Worm (Caenorhabditis elegans) whole organism, midembryonic: ENCODE measurements around the gene T25D1.2.

ENCODE experiments used
- T22C8.4 ChIP-seq: fragments of 200-800 bp; sonication (Bioruptor generic); IDR thresholded peaks from 2 replicates; pipeline ENCODE4 v1.3.6; 2022; ENCODE audit warnings: missing genetic modification characterization, missing compliant biosample characterization
- cog-1 ChIP-seq: sonication (generic microtip); optimal IDR thresholded peaks from 2 replicates; lab custom pipeline; 2016; ENCODE audit warnings: missing genetic modification characterization, missing compliant biosample characterization
- flt-1 ChIP-seq: fragments of 200-800 bp; sonication (Bioruptor generic); IDR thresholded peaks from 2 replicates; pipeline ENCODE4 v1.3.6; 2022; ENCODE audit warnings: missing genetic modification characterization, missing compliant biosample characterization
- klf-2 ChIP-seq: fragments of 200-800 bp; sonication (Bioruptor generic); conservative IDR thresholded peaks from 2 replicates; pipeline ENCODE4 v1.3.6; 2022; ENCODE audit warnings: missing genetic modification reagents, missing genetic modification characterization, missing compliant biosample characterization
- med-1 ChIP-seq: sonication (generic microtip); optimal IDR thresholded peaks from 2 replicates; lab custom pipeline; 2017; ENCODE audit warnings: missing genetic modification characterization, mild to moderate bottlenecking, missing compliant biosample characterization, antibody characterized with exemption, missing genetic modification reagents; ENCODE audit not compliant: insufficient read depth
- ref-1 ChIP-seq: fragments of 200-800 bp; sonication (Bioruptor generic); conservative IDR thresholded peaks from 2 replicates; pipeline ENCODE4 v1.3.6; 2022; ENCODE audit warnings: missing genetic modification reagents, missing genetic modification characterization, missing compliant biosample characterization
- tab-1 ChIP-seq: fragments of 200-800 bp; sonication (Bioruptor generic); IDR thresholded peaks from 2 replicates; pipeline ENCODE4 v1.3.6; 2022; ENCODE audit warnings: missing genetic modification characterization, missing compliant biosample characterization
- ztf-23 ChIP-seq: fragments of 200-800 bp; sonication (Bioruptor generic); IDR thresholded peaks from 2 replicates; pipeline ENCODE4 v1.3.6; 2022; ENCODE audit warnings: missing genetic modification reagents, missing genetic modification characterization, missing compliant biosample characterization
- ztf-29 ChIP-seq: fragments of 200-800 bp; sonication (Bioruptor generic); IDR thresholded peaks from 2 replicates; pipeline ENCODE4 v1.3.6; 2022; ENCODE audit warnings: missing genetic modification reagents, missing genetic modification characterization, missing compliant biosample characterization

T25D1.2 gene

DNA sequence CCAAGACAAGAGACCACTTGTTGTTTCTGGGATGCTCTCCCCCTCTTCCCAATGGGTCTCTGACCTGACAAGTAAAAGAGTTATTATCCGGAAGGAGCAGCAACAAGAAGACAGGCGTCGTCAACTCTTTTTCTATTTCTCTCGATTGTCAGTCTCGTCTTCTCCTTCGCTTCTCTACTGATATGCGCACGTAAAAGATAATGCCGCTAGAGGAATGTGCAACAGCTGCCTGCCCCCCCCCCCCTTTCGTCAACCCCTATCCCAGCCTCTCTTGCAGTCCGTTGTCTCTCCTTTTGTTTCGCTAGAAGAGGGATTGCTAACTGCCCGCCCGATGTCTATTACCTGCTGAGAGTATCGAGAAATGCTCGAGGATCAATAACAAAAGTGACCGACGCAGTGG is 10.3 kb downstream of the T25D1.2 start:
- TF ChIP-seq klf-2, result no peak
- TF ChIP-seq cog-1, result peak; percentile 1

DNA sequence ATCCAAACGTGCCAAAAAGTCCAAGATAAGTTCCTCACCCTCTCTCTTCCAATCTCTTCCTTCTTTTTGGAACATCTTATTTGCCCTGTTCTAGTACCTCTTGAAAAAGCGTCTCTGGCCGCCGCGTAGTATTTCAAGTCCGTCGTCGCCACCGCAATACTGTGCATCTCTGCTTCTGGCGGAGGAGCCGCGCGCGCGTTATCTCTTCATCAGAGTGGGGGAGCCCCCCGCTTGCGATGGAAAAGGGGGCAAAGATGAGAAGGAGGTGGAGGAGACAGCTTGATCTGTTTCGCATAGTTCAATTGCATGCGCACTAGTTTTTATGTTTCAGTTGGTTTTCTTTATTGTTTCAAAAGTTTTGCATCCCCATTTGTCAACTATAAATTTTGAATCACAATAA is 12.4 kb downstream of the T25D1.2 start:
- TF ChIP-seq ztf-29 (no peak), med-1 (GFP tag; lab: Kevin White, UChicago) (no peak), ztf-23 (GFP tag; lab: Robert Waterston, UW) (no peak), flt-1 (GFP tag; lab: Robert Waterston, UW) (no peak), T22C8.4 (GFP tag; lab: Robert Waterston, UW) (no peak), tab-1 (GFP tag; lab: Robert Waterston, UW) (no peak), ref-1 (GFP tag; lab: Robert Waterston, UW) (no peak), cog-1 (no peak), klf-2 (no peak)

DNA sequence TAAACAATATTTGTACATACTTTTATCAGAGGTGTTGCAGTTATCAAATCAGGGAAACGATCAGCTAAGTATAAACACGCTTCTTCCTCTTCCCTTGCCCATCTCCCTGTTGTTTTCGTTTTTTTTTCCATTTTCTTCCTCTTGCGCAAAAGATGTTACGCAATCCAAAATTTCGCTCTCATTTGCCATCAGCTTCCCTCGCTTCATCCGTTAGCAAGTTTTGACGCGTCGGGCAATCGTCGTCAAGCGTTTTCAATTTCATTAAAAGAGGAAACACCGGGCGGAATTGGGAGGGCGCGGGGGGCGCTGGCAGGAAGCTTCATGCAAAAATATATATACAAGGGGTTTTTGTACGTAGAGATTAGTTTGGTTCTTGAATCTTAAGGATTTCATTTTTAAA is 14.6 kb downstream of the T25D1.2 start:
- TF ChIP-seq cog-1 (no peak), flt-1 (GFP tag; lab: Robert Waterston, UW) (no peak), ztf-23 (GFP tag; lab: Robert Waterston, UW) (no peak), ref-1 (GFP tag; lab: Robert Waterston, UW) (no peak), med-1 (GFP tag; lab: Kevin White, UChicago) (no peak)

DNA sequence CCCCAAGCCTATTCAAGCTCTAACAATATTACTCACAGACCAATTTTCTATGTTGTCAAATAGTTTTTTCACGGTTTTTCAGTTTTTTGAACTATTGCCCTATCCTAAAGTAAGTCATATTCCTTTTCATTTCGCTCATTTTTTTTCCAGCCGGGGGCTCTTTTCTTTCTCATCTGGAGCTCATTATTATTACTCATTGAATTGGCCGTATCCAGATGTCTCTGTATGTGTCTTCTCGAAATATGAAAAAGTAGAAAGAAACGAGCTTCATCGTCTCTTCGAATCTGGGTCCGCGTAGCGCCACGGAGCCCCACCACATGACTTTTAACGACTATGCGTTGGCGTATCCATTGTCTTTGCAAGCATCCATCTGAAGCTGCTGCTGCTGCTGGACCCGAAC is 15.1 kb downstream of the T25D1.2 start:
- TF ChIP-seq flt-1 (GFP tag; lab: Robert Waterston, UW) (no peak), med-1 (GFP tag; lab: Kevin White, UChicago) (no peak), T22C8.4 (GFP tag; lab: Robert Waterston, UW) (no peak), ref-1 (GFP tag; lab: Robert Waterston, UW) (no peak), klf-2 (no peak), ztf-29 (no peak)

DNA sequence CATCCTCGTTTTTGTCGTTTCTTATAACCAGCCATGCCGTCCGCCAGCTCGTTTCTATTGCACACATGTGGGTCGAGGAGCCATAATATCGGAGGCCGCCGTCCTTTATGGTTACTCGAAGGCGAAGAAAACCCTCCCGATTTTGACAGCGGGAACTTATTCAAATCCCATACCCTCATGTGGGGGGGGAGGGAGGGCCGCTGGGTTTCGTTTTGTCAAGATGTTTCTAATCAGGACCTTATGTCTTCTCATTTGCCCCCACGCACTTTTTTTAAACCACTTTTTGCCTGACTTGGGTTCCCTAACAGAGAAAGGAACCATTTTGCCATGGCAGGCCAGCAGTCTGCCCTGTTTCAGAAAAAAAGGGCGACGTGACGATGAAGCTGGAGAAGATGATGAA is 17.1 kb downstream of the T25D1.2 start:
- TF ChIP-seq cog-1, result no peak
- no peak for TF ChIP-seq tab-1 (GFP tag; lab: Robert Waterston, UW)
- no peak for TF ChIP-seq T22C8.4 (GFP tag; lab: Robert Waterston, UW)
- no peak for TF ChIP-seq klf-2

DNA sequence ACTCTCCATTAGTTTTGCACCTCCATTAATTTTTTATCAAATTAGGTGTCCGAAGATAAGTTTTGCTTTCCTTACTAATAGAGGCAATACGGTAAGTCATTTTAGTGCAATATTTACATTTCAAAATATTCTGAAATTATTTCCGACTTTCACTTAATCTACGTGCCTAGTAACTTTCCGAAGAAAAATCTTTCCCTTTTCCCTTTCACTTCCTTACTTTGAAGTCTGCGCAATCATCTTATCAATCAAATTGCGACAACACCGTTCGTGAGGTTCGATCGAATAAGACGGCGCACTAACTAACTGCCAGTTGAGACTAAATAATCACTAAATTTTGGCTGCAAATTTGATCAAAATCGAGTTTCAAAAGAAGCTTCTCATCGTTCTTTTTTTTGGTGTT is 18.5 kb downstream of the T25D1.2 start:
- no peak for TF ChIP-seq ref-1 (GFP tag; lab: Robert Waterston, UW)
- no peak for TF ChIP-seq tab-1 (GFP tag; lab: Robert Waterston, UW)
- TF ChIP-seq T22C8.4 (GFP tag; lab: Robert Waterston, UW), result no peak
- TF ChIP-seq klf-2, result no peak
- no peak for TF ChIP-seq flt-1 (GFP tag; lab: Robert Waterston, UW)
- no peak for TF ChIP-seq ztf-29
- TF ChIP-seq med-1 (GFP tag; lab: Kevin White, UChicago), result no peak
- TF ChIP-seq cog-1, result no peak
- no peak for TF ChIP-seq ztf-23 (GFP tag; lab: Robert Waterston, UW)

DNA sequence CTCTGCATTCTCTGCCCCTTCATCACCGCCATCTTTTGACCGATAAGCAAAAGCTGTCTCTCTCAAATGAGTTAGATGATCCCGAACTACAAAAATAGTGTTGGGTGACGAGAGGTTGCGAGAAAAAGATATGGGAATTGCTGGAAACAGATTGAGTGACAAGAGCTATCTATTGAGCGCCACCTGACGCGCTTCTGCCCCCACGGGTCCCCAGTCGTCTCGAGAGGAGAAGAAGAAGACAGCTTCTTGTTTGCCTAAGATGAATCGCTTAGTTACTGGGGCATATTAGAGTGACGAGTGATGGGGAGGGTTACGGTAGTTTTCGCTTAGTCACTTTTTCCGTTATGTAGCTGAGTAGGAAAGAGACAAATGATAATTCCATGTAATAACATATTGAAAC is 19.2 kb downstream of the T25D1.2 start:
- TF ChIP-seq flt-1 (GFP tag; lab: Robert Waterston, UW) (0 out of 2 replicates have a peak, but pooled peaks have one; percentile 10), med-1 (GFP tag; lab: Kevin White, UChicago) (no peak)

DNA sequence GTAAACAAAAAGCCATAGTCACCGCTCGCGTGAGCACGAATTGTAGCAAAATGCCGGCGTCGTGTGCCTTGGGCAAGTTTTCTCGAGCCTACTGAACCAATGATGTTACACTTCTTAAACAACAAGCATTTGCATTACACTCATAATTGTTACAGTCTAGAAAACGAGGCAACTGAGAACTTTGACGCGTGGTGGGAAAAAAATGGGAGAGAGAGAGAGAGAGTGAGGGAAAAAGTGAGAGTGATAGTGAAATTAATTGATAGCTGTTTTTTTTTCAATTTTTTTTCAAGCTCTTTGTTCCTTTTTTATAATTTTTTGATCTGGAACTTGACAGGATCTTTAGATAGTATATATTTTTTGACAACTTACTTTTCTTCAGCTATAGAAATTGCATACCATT is 19.8 kb downstream of the T25D1.2 start:
- no peak for TF ChIP-seq ref-1 (GFP tag; lab: Robert Waterston, UW)
- no peak for TF ChIP-seq T22C8.4 (GFP tag; lab: Robert Waterston, UW)
- no peak for TF ChIP-seq ztf-23 (GFP tag; lab: Robert Waterston, UW)
- no peak for TF ChIP-seq klf-2
- no peak for TF ChIP-seq flt-1 (GFP tag; lab: Robert Waterston, UW)
- TF ChIP-seq tab-1 (GFP tag; lab: Robert Waterston, UW), result no peak

DNA sequence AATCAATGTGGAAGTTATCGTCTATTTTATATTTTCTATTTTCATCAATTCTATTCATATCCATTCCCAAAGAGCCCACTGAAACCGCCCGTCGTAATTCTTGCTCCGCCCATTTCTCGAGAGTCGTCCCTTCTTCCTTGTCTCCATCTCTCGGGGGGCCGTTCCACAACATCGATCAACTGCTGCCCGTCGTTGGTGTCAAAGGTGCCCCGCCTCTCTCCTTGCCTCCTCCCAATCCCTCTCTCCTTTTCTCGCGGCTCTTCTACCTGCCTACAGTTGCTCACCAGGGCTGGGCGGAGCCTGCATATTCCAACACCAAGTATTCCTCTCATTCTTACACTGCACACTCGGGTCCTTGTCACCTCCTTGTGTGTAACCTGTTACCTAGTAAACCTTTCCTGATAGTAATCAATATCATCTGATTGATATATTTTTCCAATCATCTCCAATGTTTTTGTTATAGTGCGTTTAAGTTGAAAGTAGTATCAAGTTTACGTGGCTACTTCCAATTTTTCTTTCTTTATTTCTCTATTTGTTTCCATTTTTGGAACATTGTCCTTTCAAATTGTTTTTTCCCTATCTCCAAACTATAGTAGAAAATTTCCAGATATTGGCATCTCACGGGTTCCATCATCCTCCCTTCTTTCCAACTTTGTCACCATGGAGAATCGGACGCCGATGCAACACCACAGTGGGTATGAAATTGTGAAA is 21.0 kb downstream of the T25D1.2 start, which contains the start of gene pat-9:
Gene pat-9 (plus strand): TSS at position 661 of the 711 bp plus-strand sequence.
- TF ChIP-seq tab-1 (GFP tag; lab: Robert Waterston, UW) (no peak), ztf-23 (GFP tag; lab: Robert Waterston, UW) (no peak), ref-1 (GFP tag; lab: Robert Waterston, UW) (no peak), flt-1 (GFP tag; lab: Robert Waterston, UW) (no peak), ztf-29 (no peak), klf-2 (no peak), T22C8.4 (GFP tag; lab: Robert Waterston, UW) (no peak), cog-1 (no peak), med-1 (GFP tag; lab: Kevin White, UChicago) (no peak)

DNA sequence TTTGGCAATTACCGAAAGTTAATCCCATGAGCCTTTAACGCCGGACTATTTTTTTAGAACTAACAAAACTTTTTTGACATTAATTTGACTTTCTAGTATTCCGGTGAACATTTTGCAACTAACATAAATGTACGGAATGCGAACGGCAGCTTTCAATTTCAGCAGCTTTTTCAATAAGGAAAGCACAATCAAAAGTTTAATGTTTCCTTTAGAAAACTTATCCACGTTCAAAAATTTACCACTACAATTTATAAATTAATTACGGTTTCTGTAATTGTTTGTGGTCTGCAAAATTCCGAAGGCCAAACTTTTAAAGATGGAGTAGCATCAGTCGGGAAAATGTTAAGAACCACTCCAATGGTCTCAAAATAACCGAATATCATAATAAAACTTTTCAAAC is 25.0 kb downstream of the T25D1.2 start, which contains the start of gene osm-1:
Gene osm-1 (plus strand): TSS at position 301 of the 400 bp plus-strand sequence.
- TF ChIP-seq flt-1 (GFP tag; lab: Robert Waterston, UW), result no peak
- no peak for TF ChIP-seq ztf-29
- no peak for TF ChIP-seq med-1 (GFP tag; lab: Kevin White, UChicago)
- TF ChIP-seq ztf-23 (GFP tag; lab: Robert Waterston, UW), result no peak
- TF ChIP-seq ref-1 (GFP tag; lab: Robert Waterston, UW), result no peak
- TF ChIP-seq tab-1 (GFP tag; lab: Robert Waterston, UW), result no peak
- no peak for TF ChIP-seq cog-1
- no peak for TF ChIP-seq T22C8.4 (GFP tag; lab: Robert Waterston, UW)
- TF ChIP-seq klf-2, result no peak
